Fruit fly (Drosophila melanogaster): Measurements from ENCODE around the gene side-II.

The side-II gene

DNA sequence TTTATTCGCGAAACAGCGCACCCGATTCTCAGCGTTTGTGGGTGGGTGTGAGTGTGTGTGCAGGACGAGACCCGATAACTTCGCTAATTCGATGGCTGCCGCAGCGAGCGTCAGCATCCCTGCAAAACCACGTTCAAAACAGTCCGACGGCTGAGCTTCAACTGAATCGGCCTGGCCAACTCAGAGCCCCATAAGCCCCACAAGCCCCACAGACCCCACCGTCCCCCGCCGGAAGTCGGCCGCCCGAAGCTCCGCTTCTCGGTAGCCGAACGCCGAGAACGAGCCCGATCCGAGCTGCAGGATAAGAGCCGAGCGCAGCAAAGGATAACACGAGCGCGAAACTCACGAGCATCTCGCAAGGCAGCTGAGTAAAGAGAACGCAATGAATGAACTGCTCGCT, at the start of gene side-II:
TSS of gene side-II (minus strand) at position 168 of the 400 bp plus-strand sequence.
- TF ChIP-seq CG32121 (GFP tag; IDR thresholded peaks at IDR 0.05) (no peak), Pif1B (GFP tag; optimal IDR thresholded peaks at IDR 0.05) (no peak), fd96Ca (GFP tag; IDR thresholded peaks at IDR 0.05) (no peak), CG8159 (tag; optimal IDR thresholded peaks at IDR 0.05) (no peak), D1 (tag; optimal IDR thresholded peaks at IDR 0.05) (no peak), rn (GFP tag; IDR thresholded peaks at IDR 0.05) (0 out of 2 replicates have a peak, but pooled peaks have one; percentile 9), CG4496 (GFP tag; IDR thresholded peaks at IDR 0.05) (peak; percentile 62), CG15710 (tag; optimal IDR thresholded peaks at IDR 0.05) (no peak)

DNA sequence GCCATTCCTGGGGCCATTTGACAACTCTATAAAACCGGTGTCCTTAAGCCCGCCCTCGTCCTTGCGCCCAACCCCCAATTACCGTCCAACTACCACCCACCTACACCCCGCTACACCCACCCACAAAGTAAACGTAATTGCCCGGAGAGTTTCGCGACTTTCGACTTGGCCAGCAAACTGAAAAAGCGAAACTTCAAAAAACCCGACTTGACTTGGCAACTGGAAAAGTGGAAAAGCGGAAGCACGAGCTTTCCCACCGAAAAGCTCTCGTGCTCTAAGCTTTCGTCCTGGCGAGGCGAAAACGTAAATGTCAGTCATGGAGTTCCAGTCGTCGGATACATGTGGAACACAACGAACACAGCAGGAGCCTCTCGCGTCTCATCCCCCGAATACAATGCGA, 43.9 kb upstream of the side-II start, which contains the start of gene GABA-B-R1:
TSS of gene GABA-B-R1 (plus strand) at position 301 of the 400 bp plus-strand sequence.
- no peak for TF ChIP-seq CG8301 (tag; optimal IDR thresholded peaks at IDR 0.05)
- TF ChIP-seq gl (tag; optimal IDR thresholded peaks at IDR 0.05): no peak
- TF ChIP-seq CG34367 (tag; optimal IDR thresholded peaks at IDR 0.05): no peak
- TF ChIP-seq CG4496 (GFP tag; IDR thresholded peaks at IDR 0.05): no peak
- no peak for TF ChIP-seq rn (GFP tag; IDR thresholded peaks at IDR 0.05)
- TF ChIP-seq CG32121 (GFP tag; IDR thresholded peaks at IDR 0.05): no peak
- TF ChIP-seq Ets98B (GFP tag; IDR thresholded peaks at IDR 0.05): no peak
- no peak for TF ChIP-seq Snoo (tag; optimal IDR thresholded peaks at IDR 0.05)
- no peak for TF ChIP-seq CG13204 (GFP tag; optimal IDR thresholded peaks at IDR 0.05)
- TF ChIP-seq D1 (tag; optimal IDR thresholded peaks at IDR 0.05): no peak
- TF ChIP-seq CG10348 (GFP tag; IDR thresholded peaks at IDR 0.05): no peak

- no peak for TF ChIP-seq CG12605 (GFP tag; IDR thresholded peaks at IDR 0.05)
- TF ChIP-seq CG14655 (GFP tag; optimal IDR thresholded peaks at IDR 0.05): no peak
- TF ChIP-seq Snoo (tag; optimal IDR thresholded peaks at IDR 0.05): no peak
- 0 out of 3 replicates have a peak, but pooled peaks have one; percentile 10 for TF ChIP-seq CG4496 (GFP tag; IDR thresholded peaks at IDR 0.05)
- no peak for TF ChIP-seq Pif1A (GFP tag; optimal IDR thresholded peaks at IDR 0.05)
Measured at dm6 chr2L:15013523-15013922, 41.4 kb upstream of the side-II start.

dm6 chr2L:15011779-15012178, 39.7 kb upstream of the side-II start:
- TF ChIP-seq CG4496 (GFP tag; IDR thresholded peaks at IDR 0.05) (no peak), CG9948 (tag; optimal IDR thresholded peaks at IDR 0.05) (no peak)

DNA sequence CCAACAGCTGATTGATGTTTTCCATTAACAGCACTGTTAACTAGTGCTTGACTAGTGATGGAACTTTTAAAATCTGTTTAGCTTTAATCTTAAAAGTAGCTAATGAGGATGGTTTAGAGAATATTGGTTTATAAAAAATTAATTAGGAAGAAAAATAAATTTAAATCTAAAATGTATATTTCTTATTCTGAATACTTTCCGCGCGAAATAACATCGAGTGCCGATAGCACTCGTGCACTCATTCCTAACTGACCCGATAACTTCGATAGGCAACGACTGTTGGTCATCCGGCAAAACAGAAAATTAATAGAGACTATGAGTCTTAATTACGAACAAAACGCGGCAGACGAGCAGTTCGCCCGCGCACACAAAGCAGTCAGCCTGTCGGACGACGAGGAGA, 37.6 kb upstream of the side-II start, which contains the start of the genes THG and Rnmt:
TSS of gene THG (minus strand) at position 22 of the 400 bp plus-strand sequence.
TSS of gene Rnmt (plus strand) at position 237 of the 400 bp plus-strand sequence.
- TF ChIP-seq Snoo (tag; optimal IDR thresholded peaks at IDR 0.05) (peak; percentile 54), CG8301 (tag; optimal IDR thresholded peaks at IDR 0.05) (no peak), gl (tag; optimal IDR thresholded peaks at IDR 0.05) (no peak), rn (GFP tag; IDR thresholded peaks at IDR 0.05) (0 out of 2 replicates have a peak, but pooled peaks have one; percentile 29), EcR (GFP tag; optimal IDR thresholded peaks at IDR 0.05) (no peak), D1 (tag; optimal IDR thresholded peaks at IDR 0.05) (no peak), CG17806 (tag; optimal IDR thresholded peaks at IDR 0.05) (peak; percentile 60), CG12605 (GFP tag; IDR thresholded peaks at IDR 0.05) (no peak), CG14655 (GFP tag; optimal IDR thresholded peaks at IDR 0.05) (no peak), Ets98B (GFP tag; IDR thresholded peaks at IDR 0.05) (peak; percentile 58; the same call in 1 of the 2 replicates), CG10348 (GFP tag; IDR thresholded peaks at IDR 0.05) (no peak), CG13204 (GFP tag; optimal IDR thresholded peaks at IDR 0.05) (no peak), fd96Ca (GFP tag; IDR thresholded peaks at IDR 0.05) (peak; percentile 81), CG4496 (GFP tag; IDR thresholded peaks at IDR 0.05) (peak; percentile 75; the same call in 2 of the 3 replicates), CG8159 (tag; optimal IDR thresholded peaks at IDR 0.05) (peak; percentile 59), Pif1B (GFP tag; optimal IDR thresholded peaks at IDR 0.05) (peak; percentile 39), CG9948 (tag; optimal IDR thresholded peaks at IDR 0.05) (peak; percentile 41), Pif1A (GFP tag; optimal IDR thresholded peaks at IDR 0.05) (no peak), CG15710 (tag; optimal IDR thresholded peaks at IDR 0.05) (peak; percentile 75), CG32121 (GFP tag; IDR thresholded peaks at IDR 0.05) (peak; percentile 81), CG34367 (tag; optimal IDR thresholded peaks at IDR 0.05) (peak; percentile 58)

dm6 chr2L:15008034-15008433, 35.9 kb upstream of the side-II start:
- TF ChIP-seq CG8301 (tag; optimal IDR thresholded peaks at IDR 0.05): no peak
- TF ChIP-seq Ets98B (GFP tag; IDR thresholded peaks at IDR 0.05): no peak
- TF ChIP-seq CG12605 (GFP tag; IDR thresholded peaks at IDR 0.05): no peak
- no peak for TF ChIP-seq CG10348 (GFP tag; IDR thresholded peaks at IDR 0.05)
- no peak for TF ChIP-seq Pif1B (GFP tag; optimal IDR thresholded peaks at IDR 0.05)
- no peak for TF ChIP-seq rn (GFP tag; IDR thresholded peaks at IDR 0.05)
- no peak for TF ChIP-seq Pif1A (GFP tag; optimal IDR thresholded peaks at IDR 0.05)
- TF ChIP-seq Snoo (tag; optimal IDR thresholded peaks at IDR 0.05): no peak
- TF ChIP-seq CG4496 (GFP tag; IDR thresholded peaks at IDR 0.05): no peak
- no peak for TF ChIP-seq EcR (GFP tag; optimal IDR thresholded peaks at IDR 0.05)
- no peak for TF ChIP-seq D1 (tag; optimal IDR thresholded peaks at IDR 0.05)
- no peak for TF ChIP-seq CG14655 (GFP tag; optimal IDR thresholded peaks at IDR 0.05)
- no peak for TF ChIP-seq fd96Ca (GFP tag; IDR thresholded peaks at IDR 0.05)
- no peak for TF ChIP-seq gl (tag; optimal IDR thresholded peaks at IDR 0.05)
- no peak for TF ChIP-seq CG32121 (GFP tag; IDR thresholded peaks at IDR 0.05)
- TF ChIP-seq CG9948 (tag; optimal IDR thresholded peaks at IDR 0.05): no peak

Measured in whole organism, pupa.